Worm (Caenorhabditis elegans): ENCODE data around the gene nlt-1.

nlt-1 gene

ce11 chrII:9984866-9985336 lies 16.0 kb downstream of the nlt-1 start (continued):
- TF ChIP-seq unc-39 (tag; optimal IDR thresholded peaks at IDR 0.05) (peak; percentile 1), lsy-2 (tag; optimal IDR thresholded peaks at IDR 0.05) (peak; percentile 18 to 72), elt-3 (tag; optimal IDR thresholded peaks at IDR 0.05) (no peak), ztf-1 (GFP tag; conservative IDR thresholded peaks at IDR 0.05) (no peak), egl-27 (tag; optimal IDR thresholded peaks at IDR 0.05) (peak; percentile 8), nhr-23 (tag; optimal IDR thresholded peaks at IDR 0.05) (no peak), peb-1 (tag; optimal IDR thresholded peaks at IDR 0.05) (no peak), nhr-25 (tag; optimal IDR thresholded peaks at IDR 0.05) (no peak), dmd-4 (tag; optimal IDR thresholded peaks at IDR 0.05) (no peak), F13H6.1 (tag; optimal IDR thresholded peaks at IDR 0.05) (peak; percentile 92), aly-2 (tag; optimal IDR thresholded peaks at IDR 0.05) (no peak), mdl-1 (tag; optimal IDR thresholded peaks at IDR 0.05) (peak; percentile 55 to 63), nhr-237 (tag; optimal IDR thresholded peaks at IDR 0.05) (no peak), nhr-21 (tag; optimal IDR thresholded peaks at IDR 0.05) (no peak), ztf-11 (tag; optimal IDR thresholded peaks at IDR 0.05) (no peak)

ce11 chrII:9982437-9982836 lies 18.5 kb downstream of the nlt-1 start:
- TF ChIP-seq egl-27 (tag; optimal IDR thresholded peaks at IDR 0.05) (no peak), ztf-4 (tag; optimal IDR thresholded peaks at IDR 0.05) (no peak), nhr-11 (tag; optimal IDR thresholded peaks at IDR 0.05) (no peak), nhr-23 (tag; optimal IDR thresholded peaks at IDR 0.05) (no peak), peb-1 (tag; optimal IDR thresholded peaks at IDR 0.05) (no peak)

ce11 chrII:9981760-9982159 lies 19.2 kb downstream of the nlt-1 start, which contains the start of gene sdz-38:
sdz-38 (minus strand) TSS chrII:9981860.
- TF ChIP-seq egl-27 (tag; optimal IDR thresholded peaks at IDR 0.05): no peak
- TF ChIP-seq ztf-11 (tag; optimal IDR thresholded peaks at IDR 0.05): no peak
- TF ChIP-seq lin-13 (GFP tag; optimal IDR thresholded peaks at IDR 0.05): no peak
- TF ChIP-seq nhr-12 (tag; optimal IDR thresholded peaks at IDR 0.05): no peak
- TF ChIP-seq sem-4 (tag; optimal IDR thresholded peaks at IDR 0.05): no peak
- no peak for TF ChIP-seq ceh-82 (tag; optimal IDR thresholded peaks at IDR 0.05)
- no peak for TF ChIP-seq nhr-77 (tag; optimal IDR thresholded peaks at IDR 0.05)
- no peak for TF ChIP-seq alr-1 (tag; optimal IDR thresholded peaks at IDR 0.05)
- no peak for TF ChIP-seq ztf-4 (tag; optimal IDR thresholded peaks at IDR 0.05)
- no peak for TF ChIP-seq peb-1 (tag; optimal IDR thresholded peaks at IDR 0.05)

- TF ChIP-seq snpc-4 (tag; optimal IDR thresholded peaks at IDR 0.05) (no peak), skn-1 (tag; optimal IDR thresholded peaks at IDR 0.05) (no peak), ztf-4 (tag; optimal IDR thresholded peaks at IDR 0.05) (no peak), lin-39 (tag; optimal IDR thresholded peaks at IDR 0.05) (no peak), lin-11 (tag; optimal IDR thresholded peaks at IDR 0.05) (no peak), zag-1 (tag; optimal IDR thresholded peaks at IDR 0.05) (no peak), nhr-77 (tag; optimal IDR thresholded peaks at IDR 0.05) (no peak), ama-1 (optimal IDR thresholded peaks at IDR 0.05) (no peak), nhr-10 (tag; optimal IDR thresholded peaks at IDR 0.05) (no peak), blmp-1 (tag; optimal IDR thresholded peaks at IDR 0.05; ENCODE audit: insufficient read depth) (no peak), nhr-129 (tag; optimal IDR thresholded peaks at IDR 0.05) (no peak), R02D3.7 (tag; optimal IDR thresholded peaks at IDR 0.05) (no peak), elt-3 (tag; optimal IDR thresholded peaks at IDR 0.05) (no peak), aly-2 (tag; optimal IDR thresholded peaks at IDR 0.05) (no peak), peb-1 (tag; optimal IDR thresholded peaks at IDR 0.05) (no peak), ztf-1 (GFP tag; conservative IDR thresholded peaks at IDR 0.05) (no peak), sem-4 (tag; optimal IDR thresholded peaks at IDR 0.05) (no peak), dmd-4 (tag; optimal IDR thresholded peaks at IDR 0.05) (no peak)
Observed at ce11 chrII:9980077-9980631, 20.8 kb downstream of the nlt-1 start, which contains the start of gene ZK892.6. ZK892.6 (minus strand) TSS chrII:9980127.

ce11 chrII:9976405-9976804 lies 24.5 kb downstream of the nlt-1 start, which contains the start of gene R53.8:
R53.8 (plus strand) TSS chrII:9976705.
- TF ChIP-seq snpc-4 (tag; optimal IDR thresholded peaks at IDR 0.05) (no peak), ztf-11 (tag; optimal IDR thresholded peaks at IDR 0.05) (no peak), fos-1 (tag; optimal IDR thresholded peaks at IDR 0.05) (no peak), alr-1 (tag; optimal IDR thresholded peaks at IDR 0.05) (no peak)
